Worm (Caenorhabditis elegans) whole organism, early embryonic: Measurements from ENCODE around the gene let-858.

ENCODE experiments used
- ama-1 ChIP-seq: fragments of 150-350 bp; optimal IDR thresholded peaks from 2 replicates; lab custom pipeline; 2014
- pes-1 ChIP-seq: fragments of 200-800 bp; sonication (Bioruptor generic); IDR thresholded peaks from 2 replicates; pipeline ENCODE4 v1.3.6; 2022; ENCODE audit warnings: missing genetic modification reagents, missing genetic modification characterization, missing compliant biosample characterization

DNA sequence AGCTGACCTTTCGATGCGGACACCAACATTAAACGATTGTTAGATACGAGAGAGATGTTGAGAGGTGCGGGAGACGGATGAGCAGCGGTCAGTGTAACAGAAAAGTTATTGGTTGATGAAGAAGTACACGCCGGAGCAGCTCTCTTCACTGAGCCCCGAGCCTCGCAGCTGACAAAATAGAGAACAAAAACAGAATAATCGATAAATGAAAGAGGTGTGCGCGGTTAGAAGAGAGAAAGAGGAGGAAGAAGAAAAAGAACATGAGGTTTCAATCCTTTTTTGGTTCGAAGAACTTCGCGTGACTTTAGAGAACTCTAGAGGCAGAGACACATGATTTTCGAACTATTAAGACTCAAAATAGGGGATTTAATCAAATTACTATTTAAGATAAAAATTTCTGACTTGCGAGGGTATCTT, 19.7 kb downstream of the let-858 start:
- TF ChIP-seq ama-1 (peak; percentile 20), pes-1 (GFP tag; lab: Robert Waterston, UW) (no peak)
